Fruit fly (Drosophila melanogaster) whole organism, embryonic: Measurements from ENCODE around the gene PhKgamma.

Experiments used
- Adf1 ChIP-seq: fragments of 200-800 bp; sonication (Bioruptor generic); IDR thresholded peaks from 2 replicates; pipeline ENCODE4 v1.3.6; 2022; ENCODE audit warnings: missing biosample characterization, missing genetic modification characterization
- Atf6 ChIP-seq: fragments of 200-800 bp; sonication (Bioruptor generic); IDR thresholded peaks from 2 replicates; pipeline ENCODE4 v1.3.6; 2022; ENCODE audit warnings: missing biosample characterization, missing genetic modification characterization
- Awh ChIP-seq: fragments of 200-800 bp; sonication (Bioruptor generic); IDR thresholded peaks from 2 replicates; pipeline ENCODE4, ENCODE4 v1.3.6; 2022; ENCODE audit warnings: missing biosample characterization, missing genetic modification characterization
- B-H1 ChIP-seq: fragments of 200-800 bp; sonication (Bioruptor generic); IDR thresholded peaks from 3 replicates; pipeline ENCODE4 v1.3.6; 2022; ENCODE audit warnings: missing biosample characterization, missing genetic modification characterization
- CG10267 ChIP-seq: fragments of 200-800 bp; sonication (Bioruptor generic); optimal IDR thresholded peaks from 2 replicates; lab custom pipeline; 2018; ENCODE audit warnings: missing biosample characterization, mild to moderate bottlenecking, missing genetic modification characterization, moderate library complexity
- CG10565 ChIP-seq: fragments of 200-800 bp; sonication (Bioruptor generic); optimal IDR thresholded peaks from 3 replicates; lab custom pipeline; 2016; ENCODE audit warnings: missing biosample characterization, mild to moderate bottlenecking, missing genetic modification characterization
- CG11398 ChIP-seq: fragments of 200-800 bp; sonication (Bioruptor generic); optimal IDR thresholded peaks from 2 replicates; lab custom pipeline; 2016; ENCODE audit warnings: missing biosample characterization, missing genetic modification characterization
- CG11504 ChIP-seq: fragments of 200-800 bp; sonication (Bioruptor generic); optimal IDR thresholded peaks from 3 replicates; lab custom pipeline; 2019; ENCODE audit warnings: missing biosample characterization, mild to moderate bottlenecking, missing genetic modification characterization, moderate library complexity
- CG11696 ChIP-seq: fragments of 200-800 bp; sonication (Bioruptor generic); IDR thresholded peaks from 2 replicates; pipeline ENCODE4 v1.3.6; 2022; ENCODE audit warnings: missing biosample characterization, missing genetic modification characterization
- CG14860 ChIP-seq: fragments of 200-800 bp; sonication (Bioruptor generic); IDR thresholded peaks from 3 replicates; pipeline ENCODE4 v1.3.6; 2022; ENCODE audit warnings: missing biosample characterization, missing genetic modification characterization; ENCODE audit not compliant: partially characterized antibody
- CG15073 ChIP-seq: fragments of 200-800 bp; sonication (Bioruptor generic); optimal IDR thresholded peaks from 2 replicates; lab custom pipeline; 2016; ENCODE audit warnings: missing biosample characterization, missing genetic modification characterization
- CG17612 ChIP-seq: fragments of 200-800 bp; sonication (Bioruptor generic); IDR thresholded peaks from 2 replicates; pipeline ENCODE4 v1.3.6; 2022; ENCODE audit warnings: missing biosample characterization, missing genetic modification characterization
- CG17829 ChIP-seq: fragments of 200-800 bp; optimal IDR thresholded peaks from 2 replicates; lab custom pipeline; 2019; ENCODE audit warnings: missing biosample characterization, mild to moderate bottlenecking, missing genetic modification characterization, moderate library complexity
- CG17912 ChIP-seq: fragments of 200-800 bp; sonication (Bioruptor generic); optimal IDR thresholded peaks from 2 replicates; lab custom pipeline; 2018; ENCODE audit warnings: missing biosample characterization, mild to moderate bottlenecking, missing genetic modification characterization
- CG18599 ChIP-seq: fragments of 200-800 bp; sonication (Bioruptor generic); optimal IDR thresholded peaks from 3 replicates; lab custom pipeline; 2017; ENCODE audit warnings: missing biosample characterization, missing genetic modification characterization, mild to moderate bottlenecking, moderate library complexity, missing genetic modification reagents
- CG2875 ChIP-seq: fragments of 200-800 bp; sonication (Bioruptor generic); optimal IDR thresholded peaks from 2 replicates; lab custom pipeline; 2017; ENCODE audit warnings: missing biosample characterization, mild to moderate bottlenecking, missing genetic modification characterization, missing genetic modification reagents
- CG31224 ChIP-seq: fragments of 200-800 bp; sonication (Bioruptor generic); IDR thresholded peaks from 2 replicates; pipeline ENCODE4 v1.3.6; 2022; ENCODE audit warnings: missing biosample characterization, missing genetic modification characterization
- CG31441 ChIP-seq: fragments of 200-800 bp; sonication (Bioruptor generic); IDR thresholded peaks from 2 replicates; pipeline ENCODE4 v1.3.6; 2022; ENCODE audit warnings: missing biosample characterization, missing genetic modification characterization
- CG6254 ChIP-seq: fragments of 200-800 bp; sonication (Bioruptor generic); optimal IDR thresholded peaks from 3 replicates; lab custom pipeline; 2017; ENCODE audit warnings: mild to moderate bottlenecking, missing biosample characterization, missing genetic modification reagents, missing genetic modification characterization
- CG6272 ChIP-seq: fragments of 200-800 bp; sonication (Bioruptor generic); IDR thresholded peaks from 2 replicates; pipeline ENCODE4 v1.3.6; 2022; ENCODE audit warnings: missing biosample characterization, missing genetic modification characterization
- CG6791 ChIP-seq: fragments of 200-800 bp; sonication (Bioruptor generic); IDR thresholded peaks from 3 replicates; pipeline ENCODE4 v1.3.6; 2022; ENCODE audit warnings: missing biosample characterization, missing genetic modification characterization; ENCODE audit not compliant: partially characterized antibody
- CG6813 ChIP-seq: fragments of 200-800 bp; sonication (Bioruptor generic); optimal IDR thresholded peaks from 2 replicates; lab custom pipeline; 2017; ENCODE audit warnings: missing biosample characterization, missing genetic modification characterization, mild to moderate bottlenecking, moderate library complexity, missing genetic modification reagents
- CG8388 ChIP-seq: fragments of 200-800 bp; sonication (Bioruptor generic); optimal IDR thresholded peaks from 2 replicates; lab custom pipeline; 2019; ENCODE audit warnings: missing biosample characterization, mild to moderate bottlenecking, missing genetic modification characterization, moderate library complexity
- CG9817 ChIP-seq: fragments of 200-800 bp; sonication (Bioruptor generic); optimal IDR thresholded peaks from 2 replicates; lab custom pipeline; 2018; ENCODE audit warnings: missing biosample characterization, mild to moderate bottlenecking, missing genetic modification characterization, moderate library complexity
- CTCF ChIP-seq: fragments of 200-800 bp; sonication (Bioruptor generic); optimal IDR thresholded peaks from 2 replicates; lab custom pipeline; 2017; ENCODE audit warnings: missing biosample characterization, mild to moderate bottlenecking, missing genetic modification characterization, moderate library complexity
- Ets97D ChIP-seq: fragments of 200-800 bp; sonication (Bioruptor generic); optimal IDR thresholded peaks from 3 replicates; lab custom pipeline; 2016; ENCODE audit warnings: missing biosample characterization, missing genetic modification characterization
- Kr ChIP-seq: fragments of 200-800 bp; sonication (Bioruptor generic); optimal IDR thresholded peaks from 2 replicates; lab custom pipeline; 2017; ENCODE audit warnings: missing biosample characterization, mild to moderate bottlenecking, missing genetic modification characterization
- Max ChIP-seq: fragments of 200-800 bp; sonication (Bioruptor generic); optimal IDR thresholded peaks from 2 replicates; lab custom pipeline; 2016; ENCODE audit warnings: missing biosample characterization, mild to moderate bottlenecking, missing genetic modification characterization
- NC2α ChIP-seq: fragments of 200-800 bp; sonication (Bioruptor generic); optimal IDR thresholded peaks from 2 replicates; lab custom pipeline; 2016; ENCODE audit warnings: missing biosample characterization, missing genetic modification characterization
- NFAT ChIP-seq: fragments of 200-800 bp; sonication (Bioruptor generic); IDR thresholded peaks from 2 replicates; pipeline ENCODE4 v1.3.6; 2022; ENCODE audit warnings: missing biosample characterization, missing genetic modification characterization
- Oaz ChIP-seq: fragments of 200-800 bp; sonication (Bioruptor generic); IDR thresholded peaks from 2 replicates; pipeline ENCODE4 v1.3.6; 2022; ENCODE audit warnings: missing biosample characterization, missing genetic modification characterization
- Rx ChIP-seq: fragments of 200-800 bp; sonication (Bioruptor generic); IDR thresholded peaks from 2 replicates; pipeline ENCODE4 v1.3.6; 2022; ENCODE audit warnings: missing biosample characterization, missing genetic modification characterization
- Xrp1 ChIP-seq: fragments of 200-800 bp; sonication (Bioruptor generic); IDR thresholded peaks from 2 replicates; pipeline ENCODE4 v1.3.6; 2022; ENCODE audit warnings: missing biosample characterization, missing genetic modification characterization
- ap ChIP-seq: fragments of 200-800 bp; sonication (Bioruptor generic); IDR thresholded peaks from 2 replicates; pipeline ENCODE4 v1.3.6; 2022; ENCODE audit warnings: missing biosample characterization, missing genetic modification characterization
- da ChIP-seq: fragments of 200-800 bp; sonication (Bioruptor generic); optimal IDR thresholded peaks from 2 replicates; lab custom pipeline; 2016; ENCODE audit warnings: missing biosample characterization, missing genetic modification characterization
- dmrt11E ChIP-seq: fragments of 200-800 bp; sonication (Bioruptor generic); optimal IDR thresholded peaks from 3 replicates; lab custom pipeline; 2018; ENCODE audit warnings: missing biosample characterization, mild to moderate bottlenecking, missing genetic modification characterization, moderate library complexity
- esg ChIP-seq: fragments of 200-800 bp; sonication (Bioruptor generic); conservative IDR thresholded peaks from 2 replicates; pipeline ENCODE4 v1.3.6; 2022; ENCODE audit warnings: missing biosample characterization, missing genetic modification characterization
- fd102C ChIP-seq: fragments of 200-800 bp; sonication (Bioruptor generic); optimal IDR thresholded peaks from 2 replicates; lab custom pipeline; 2018; ENCODE audit warnings: missing biosample characterization, mild to moderate bottlenecking, missing genetic modification characterization, moderate library complexity
- fu2 ChIP-seq: fragments of 200-800 bp; sonication (Bioruptor generic); optimal IDR thresholded peaks from 2 replicates; lab custom pipeline; 2016; ENCODE audit warnings: missing biosample characterization, missing genetic modification characterization
- grn ChIP-seq: fragments of 200-800 bp; sonication (Bioruptor generic); optimal IDR thresholded peaks from 3 replicates; lab custom pipeline; 2017; ENCODE audit warnings: missing biosample characterization, missing genetic modification characterization
- hb ChIP-seq: fragments of 200-800 bp; sonication (Bioruptor generic); IDR thresholded peaks from 3 replicates; pipeline ENCODE4 v1.3.6; 2022; ENCODE audit warnings: missing biosample characterization, missing genetic modification characterization; ENCODE audit not compliant: partially characterized antibody
- jigr1 ChIP-seq: fragments of 200-800 bp; sonication (Bioruptor generic); IDR thresholded peaks from 3 replicates; pipeline ENCODE4 v1.3.6; 2022; ENCODE audit warnings: missing biosample characterization, missing genetic modification characterization
- jing ChIP-seq: fragments of 200-800 bp; sonication (Bioruptor generic); optimal IDR thresholded peaks from 2 replicates; lab custom pipeline; 2018; ENCODE audit warnings: missing biosample characterization, mild to moderate bottlenecking, missing genetic modification characterization
- maf-S ChIP-seq: fragments of 200-800 bp; sonication (Bioruptor generic); optimal IDR thresholded peaks from 2 replicates; lab custom pipeline; 2016; ENCODE audit warnings: missing biosample characterization, missing genetic modification characterization
- salm ChIP-seq: fragments of 200-800 bp; sonication (Bioruptor generic); optimal IDR thresholded peaks from 2 replicates; lab custom pipeline; 2018; ENCODE audit warnings: missing biosample characterization, mild to moderate bottlenecking, missing genetic modification characterization
- shn ChIP-seq: fragments of 200-800 bp; sonication (Bioruptor generic); optimal IDR thresholded peaks from 3 replicates; lab custom pipeline; 2016; ENCODE audit warnings: missing biosample characterization, missing genetic modification characterization
- stwl ChIP-seq: fragments of 200-800 bp; sonication (Bioruptor generic); optimal IDR thresholded peaks from 3 replicates; lab custom pipeline; 2018; ENCODE audit warnings: missing biosample characterization, mild to moderate bottlenecking, missing genetic modification characterization, moderate library complexity
- wdn ChIP-seq: fragments of 200-800 bp; sonication (Bioruptor generic); IDR thresholded peaks from 2 replicates; pipeline ENCODE4 v1.3.6; 2022; ENCODE audit warnings: missing biosample characterization, missing genetic modification characterization

Gene PhKgamma

dm6 chrX:11681558-11682551 lies 13.1 kb upstream of the PhKgamma start (continued):
- TF ChIP-seq CG2875 (GFP tag; lab: Kevin White, UChicago) (no peak), B-H1 (peak; percentile 36; the same call in 1 of the 3 replicates), Atf6 (GFP tag; lab: Robert Waterston, UW) (peak; percentile 54; the same call in 1 of the 2 replicates), CG6791 (GFP tag; lab: Robert Waterston, UW) (peak; percentile 45; the same call in 1 of the 3 replicates), wdn (GFP tag; lab: Robert Waterston, UW) (peak; percentile 64; the same call in 1 of the 2 replicates), CG17912 (GFP tag; lab: Kevin White, UChicago) (peak; percentile 23), hb (GFP tag; lab: Robert Waterston, UW) (no peak), CG31441 (GFP tag; lab: Robert Waterston, UW) (peak; percentile 42; the same call in 1 of the 2 replicates), da (GFP tag; lab: Kevin White, UChicago) (no peak), CG6272 (no peak), fd102C (GFP tag; lab: Kevin White, UChicago) (no peak), Xrp1 (peak; percentile 52; the same call in 1 of the 2 replicates), Oaz (GFP tag; lab: Robert Waterston, UW) (no peak), Ets97D (peak; percentile 57), NFAT (peak; percentile 41; the same call in 1 of the 2 replicates), CG17612 (GFP tag; lab: Robert Waterston, UW) (no peak), CG6813 (GFP tag; lab: Kevin White, UChicago) (peak; percentile 30), CG14860 (no peak), CG18599 (peak; percentile 71), shn (GFP tag; lab: Kevin White, UChicago) (peak; percentile 79), grn (GFP tag; lab: Kevin White, UChicago) (peak; percentile 65), CG11696 (GFP tag; lab: Robert Waterston, UW) (no peak), esg (GFP tag; lab: Robert Waterston, UW) (no peak), dmrt11E (tag; lab: Kevin White, UChicago) (peak; percentile 5), jigr1 (GFP tag; lab: Robert Waterston, UW) (no peak), Max (GFP tag; lab: Kevin White, UChicago) (peak; percentile 21), CTCF (GFP tag; lab: Kevin White, UChicago) (peak; percentile 87), fu2 (GFP tag; lab: Kevin White, UChicago) (peak; percentile 75), CG31224 (GFP tag; lab: Robert Waterston, UW) (no peak), NC2α (GFP tag; lab: Kevin White, UChicago) (peak; percentile 20), salm (tag; lab: Kevin White, UChicago) (no peak), Awh (GFP tag; lab: Robert Waterston, UW) (0 out of 2 replicates have a peak, but pooled peaks have one; percentile 22), ap (GFP tag; lab: Robert Waterston, UW) (no peak), CG11504 (tag; lab: Kevin White, UChicago) (peak; percentile 64), CG15073 (GFP tag; lab: Kevin White, UChicago) (no peak), CG11398 (GFP tag; lab: Kevin White, UChicago) (peak; percentile 18), CG10565 (GFP tag; lab: Kevin White, UChicago) (no peak), CG9817 (peak; percentile 78), CG10267 (peak; percentile 65), CG17829 (tag; lab: Kevin White, UChicago) (peak; percentile 62), Kr (GFP tag; lab: Kevin White, UChicago) (no peak), Rx (no peak), CG8388 (GFP tag; lab: Kevin White, UChicago) (peak; percentile 2), maf-S (GFP tag; lab: Kevin White, UChicago) (peak; percentile 66), jing (GFP tag; lab: Kevin White, UChicago) (no peak), Adf1 (GFP tag; lab: Robert Waterston, UW) (no peak), stwl (peak; percentile 19), CG6254 (GFP tag; lab: Kevin White, UChicago) (no peak)
